Worm (Caenorhabditis elegans) whole organism, L1 larva: ENCODE data around the gene btb-5.

Experiments
- C16A3.4 ChIP-seq: fragments of 150-350 bp; optimal IDR thresholded peaks from 2 replicates; lab custom pipeline; 2014; ENCODE audit warnings: missing biosample characterization, missing genetic modification characterization
- Y116A8C.19 ChIP-seq: sonication (generic microtip); optimal IDR thresholded peaks from 2 replicates; lab custom pipeline; 2016; ENCODE audit warnings: missing compliant biosample characterization, missing genetic modification characterization, borderline replicate concordance
- aha-1 ChIP-seq: fragments of 150-350 bp; optimal IDR thresholded peaks from 2 replicates; lab custom pipeline; 2014; ENCODE audit warnings: missing biosample characterization, missing genetic modification characterization
- aly-2 ChIP-seq: fragments of 150-350 bp; optimal IDR thresholded peaks from 2 replicates; lab custom pipeline; 2014; ENCODE audit warnings: missing biosample characterization, missing genetic modification characterization
- blmp-1 ChIP-seq: fragments of 150-350 bp; optimal IDR thresholded peaks from 2 replicates; lab custom pipeline; 2014; ENCODE audit warnings: missing biosample characterization, missing genetic modification characterization
- ceh-8 ChIP-seq: fragments of 200-800 bp; sonication (Bioruptor generic); optimal IDR thresholded peaks from 2 replicates; lab custom pipeline; 2018; ENCODE audit warnings: mild to moderate bottlenecking, missing genetic modification characterization, moderate library complexity, missing compliant biosample characterization
- ces-1 ChIP-seq: fragments of 150-350 bp; optimal IDR thresholded peaks from 2 replicates; lab custom pipeline; 2014; ENCODE audit warnings: missing biosample characterization, missing genetic modification reagents, missing genetic modification characterization
- efl-1 ChIP-seq, 4 experiments: fragments of 150-350 bp; optimal IDR thresholded peaks in 3 of 4; peaks in 1 of 4; 1 replicate in 1 of 4; 2 replicates in 3 of 4; lab custom pipeline; 2014; ENCODE audit warnings: missing biosample characterization in 2 of 4, missing genetic modification characterization in 2 of 4, missing genetic modification reagents in 2 of 4
- efl-3 ChIP-seq: fragments of 200-800 bp; sonication (Bioruptor generic); optimal IDR thresholded peaks from 2 replicates; lab custom pipeline; 2018; ENCODE audit warnings: mild to moderate bottlenecking, missing genetic modification characterization, missing compliant biosample characterization
- egl-13 ChIP-seq: sonication (generic microtip); optimal IDR thresholded peaks from 2 replicates; lab custom pipeline; 2016; ENCODE audit warnings: missing genotype, missing genetic modification reagents, missing genetic modification characterization, missing compliant biosample characterization
- elt-3 ChIP-seq, 6 experiments: fragments of 150-350 bp in 1 of 6; sonication (generic microtip); optimal IDR thresholded peaks; 2 replicates each; lab custom pipeline; 2017 to 2018; ENCODE audit warnings: missing biosample characterization in 6 of 6, missing genetic modification characterization in 6 of 6, inconsistent platforms in 1 of 6
- ets-5 ChIP-seq: fragments of 200-800 bp; sonication (Bioruptor generic); IDR thresholded peaks from 2 replicates; pipeline ENCODE4 v1.3.6; 2022; ENCODE audit warnings: missing genetic modification characterization, missing compliant biosample characterization
- fkh-4 ChIP-seq: sonication (generic microtip); optimal IDR thresholded peaks from 2 replicates; lab custom pipeline; 2016; ENCODE audit warnings: missing compliant biosample characterization, missing genetic modification characterization, borderline replicate concordance
- fkh-8 ChIP-seq: sonication (generic microtip); optimal IDR thresholded peaks from 2 replicates; lab custom pipeline; 2016; ENCODE audit warnings: mild to moderate bottlenecking, missing genetic modification characterization, missing compliant biosample characterization
- hlh-17 ChIP-seq: fragments of 200-800 bp; sonication (Bioruptor generic); optimal IDR thresholded peaks from 2 replicates; lab custom pipeline; 2018; ENCODE audit warnings: missing genetic modification characterization, mild to moderate bottlenecking, missing compliant biosample characterization, moderate library complexity, borderline replicate concordance
- hlh-4 ChIP-seq: sonication (generic microtip); optimal IDR thresholded peaks from 2 replicates; lab custom pipeline; 2016; ENCODE audit warnings: mild to moderate bottlenecking, missing genetic modification characterization, missing compliant biosample characterization
- jun-1 ChIP-seq: fragments of 150-350 bp; optimal IDR thresholded peaks from 2 replicates; lab custom pipeline; 2014; ENCODE audit warnings: missing biosample characterization, missing genetic modification reagents, missing genetic modification characterization
- lin-13 ChIP-seq: fragments of 150-350 bp; optimal IDR thresholded peaks from 2 replicates; lab custom pipeline; 2014; ENCODE audit warnings: missing biosample characterization, missing genetic modification reagents, missing genetic modification characterization
- lin-14 ChIP-seq: fragments of 200-800 bp; sonication (Bioruptor generic); optimal IDR thresholded peaks from 2 replicates; lab custom pipeline; 2018; ENCODE audit warnings: mild to moderate bottlenecking, missing genetic modification characterization, moderate library complexity, missing compliant biosample characterization
- lin-15B ChIP-seq: fragments of 150-350 bp; sonication (generic microtip); optimal IDR thresholded peaks from 3 replicates; lab custom pipeline; 2014; ENCODE audit warnings: missing biosample characterization, missing genetic modification characterization
- lsy-2 ChIP-seq, 2 experiments: fragments of 150-350 bp; optimal IDR thresholded peaks; 2 replicates each; lab custom pipeline; 2014; ENCODE audit warnings: missing biosample characterization in 2 of 2, missing genetic modification characterization in 2 of 2
- mab-9 ChIP-seq: fragments of 200-800 bp; sonication (Bioruptor generic); IDR thresholded peaks from 2 replicates; pipeline ENCODE4 v1.3.6; 2022; ENCODE audit warnings: missing genetic modification reagents, missing genetic modification characterization, missing compliant biosample characterization
- mdl-1 ChIP-seq, 2 experiments: fragments of 150-350 bp; optimal IDR thresholded peaks; 2 replicates each; lab custom pipeline; 2014 to 2017; ENCODE audit warnings: missing biosample characterization in 2 of 2, missing genetic modification characterization in 2 of 2, inconsistent platforms in 1 of 2
- mep-1 ChIP-seq: fragments of 150-350 bp; optimal IDR thresholded peaks from 2 replicates; lab custom pipeline; 2014; ENCODE audit warnings: missing biosample characterization, missing genetic modification characterization
- nhr-12 ChIP-seq: sonication (generic microtip); optimal IDR thresholded peaks from 2 replicates; lab custom pipeline; 2017; ENCODE audit warnings: missing biosample characterization, missing genetic modification characterization
- nhr-19 ChIP-seq: fragments of 200-800 bp; sonication (Bioruptor generic); conservative IDR thresholded peaks from 2 replicates; pipeline ENCODE4 v1.3.6; 2022; ENCODE audit warnings: missing genetic modification characterization, missing compliant biosample characterization
- nhr-20 ChIP-seq: sonication (generic microtip); optimal IDR thresholded peaks from 2 replicates; lab custom pipeline; 2016; ENCODE audit warnings: mild to moderate bottlenecking, missing genetic modification characterization, missing compliant biosample characterization
- nhr-47 ChIP-seq: sonication (generic microtip); optimal IDR thresholded peaks from 2 replicates; lab custom pipeline; 2016; ENCODE audit warnings: mild to moderate bottlenecking, missing genetic modification characterization, moderate library complexity, missing compliant biosample characterization
- nhr-85 ChIP-seq: sonication (generic microtip); peaks from one replicate; lab custom pipeline; 2016; ENCODE audit warnings: missing genetic modification characterization, inconsistent platforms, missing compliant biosample characterization
- pax-3 ChIP-seq: fragments of 200-800 bp; sonication (Bioruptor generic); optimal IDR thresholded peaks from 2 replicates; lab custom pipeline; 2018; ENCODE audit warnings: mild to moderate bottlenecking, missing genetic modification characterization, moderate library complexity, missing compliant biosample characterization
- pqm-1 ChIP-seq: sonication (generic microtip); optimal IDR thresholded peaks from 3 replicates; lab custom pipeline; 2017; ENCODE audit warnings: missing biosample characterization, missing genetic modification characterization
- snpc-4 ChIP-seq: fragments of 150-350 bp; optimal IDR thresholded peaks from 2 replicates; lab custom pipeline; 2014; ENCODE audit warnings: missing biosample characterization, missing genetic modification characterization
- swsn-7 ChIP-seq: sonication (generic microtip); optimal IDR thresholded peaks from 2 replicates; lab custom pipeline; 2016; ENCODE audit warnings: missing genetic modification characterization, missing compliant biosample characterization
- tbx-2 ChIP-seq: sonication (generic microtip); optimal IDR thresholded peaks from 2 replicates; lab custom pipeline; 2016; ENCODE audit warnings: missing genetic modification characterization, missing compliant biosample characterization
- tlp-1 ChIP-seq: fragments of 150-350 bp; optimal IDR thresholded peaks from 2 replicates; lab custom pipeline; 2014; ENCODE audit warnings: missing biosample characterization, missing genetic modification characterization
- unc-130 ChIP-seq: fragments of 150-350 bp; optimal IDR thresholded peaks from 2 replicates; lab custom pipeline; 2017; ENCODE audit warnings: missing biosample characterization, missing genetic modification characterization, inconsistent platforms
- unc-30 ChIP-seq: sonication (generic microtip); optimal IDR thresholded peaks from 2 replicates; lab custom pipeline; 2017; ENCODE audit warnings: missing biosample characterization, missing genetic modification characterization
- unc-62 ChIP-seq: fragments of 150-350 bp; optimal IDR thresholded peaks from 2 replicates; lab custom pipeline; 2014; ENCODE audit warnings: missing biosample characterization, missing genetic modification reagents, missing genetic modification characterization
- unc-86 ChIP-seq: sonication (generic microtip); optimal IDR thresholded peaks from 2 replicates; lab custom pipeline; 2016; ENCODE audit warnings: missing genetic modification characterization, missing compliant biosample characterization
- zip-4 ChIP-seq: fragments of 200-800 bp; sonication (Bioruptor generic); optimal IDR thresholded peaks from 2 replicates; lab custom pipeline; 2018; ENCODE audit warnings: mild to moderate bottlenecking, missing genetic modification characterization, moderate library complexity, missing compliant biosample characterization

The btb-5 gene

ce11 chrIII:86316-86715 lies 25.4 kb upstream of the btb-5 start, which contains the start of gene attf-3 (continued):
- TF ChIP-seq hlh-4 (tag; lab: Kevin White, UChicago) (no peak), elt-3 (tag; optimal IDR thresholded peaks at IDR 0.05; lab: Kevin White, UChicago) (peak in 1 of 6 experiments; percentile 50), unc-130 (tag; lab: Kevin White, UChicago) (peak; percentile 52), unc-62 (no peak), fkh-8 (tag; lab: Kevin White, UChicago) (peak; percentile 74), aha-1 (tag; lab: Kevin White, UChicago) (no peak), mab-9 (GFP tag; lab: Robert Waterston, UW) (no peak), nhr-20 (tag; lab: Kevin White, UChicago) (no peak), fkh-4 (tag; lab: Kevin White, UChicago) (no peak), hlh-17 (GFP tag; lab: Kevin White, UChicago) (no peak), lin-14 (GFP tag; lab: Kevin White, UChicago) (peak; percentile 69), aly-2 (no peak), blmp-1 (tag; lab: Kevin White, UChicago) (peak; percentile 67), nhr-12 (tag; lab: Kevin White, UChicago) (no peak), mep-1 (tag; lab: Kevin White, UChicago) (peak; percentile 75), lin-13 (peak; percentile 39), ets-5 (no peak), tlp-1 (tag; lab: Kevin White, UChicago) (no peak), tbx-2 (tag; lab: Kevin White, UChicago) (peak; percentile 50), efl-3 (GFP tag; lab: Kevin White, UChicago) (no peak), unc-30 (tag; lab: Kevin White, UChicago) (no peak), efl-1 (optimal IDR thresholded peaks at IDR 0.05; lab: Kevin White, UChicago) (peak; percentile 75 to 81), efl-1 (GFP tag; optimal IDR thresholded peaks at IDR 0.05 in 1 of 2; lab: Kevin White, UChicago) (peak; percentile 64 to 95), lsy-2 (tag; optimal IDR thresholded peaks at IDR 0.05; lab: Kevin White, UChicago) (peak; percentile 73 to 91), unc-86 (tag; lab: Kevin White, UChicago) (peak; percentile 35)
- TF ChIP-seq, all 84 proteins: peak for 33

- TF ChIP-seq aha-1 (tag; lab: Kevin White, UChicago) (no peak), nhr-85 (tag; lab: Kevin White, UChicago) (peak; percentile 56), efl-1 (optimal IDR thresholded peaks at IDR 0.05; lab: Kevin White, UChicago) (no peak), efl-1 (GFP tag; optimal IDR thresholded peaks at IDR 0.05 in 1 of 2; lab: Kevin White, UChicago) (peak in 1 of 2 experiments; percentile 25)
Measured at ce11 chrIII:84372-84771, 23.4 kb upstream of the btb-5 start.

ce11 chrIII:72078-72477 lies 11.1 kb upstream of the btb-5 start:
- TF ChIP-seq egl-13 (tag; lab: Kevin White, UChicago) (no peak), snpc-4 (tag; lab: Kevin White, UChicago) (no peak), pax-3 (tag; lab: Kevin White, UChicago) (no peak)

ce11 chrIII:69652-70051 lies 8.7 kb upstream of the btb-5 start, which contains the start of gene spt-4:
spt-4 (minus strand) TSS chrIII:69752.
- TF ChIP-seq ceh-8 (GFP tag; lab: Kevin White, UChicago) (no peak), lin-15B (tag; lab: Kevin White, UChicago) (no peak), pqm-1 (tag; lab: Kevin White, UChicago) (no peak), C16A3.4 (tag; lab: Kevin White, UChicago) (no peak), jun-1 (tag; lab: Kevin White, UChicago) (no peak), zip-4 (GFP tag; lab: Kevin White, UChicago) (no peak), nhr-20 (tag; lab: Kevin White, UChicago) (no peak), ces-1 (no peak), unc-130 (tag; lab: Kevin White, UChicago) (no peak), lin-14 (GFP tag; lab: Kevin White, UChicago) (no peak), mdl-1 (tag; optimal IDR thresholded peaks at IDR 0.05; lab: Kevin White, UChicago) (no peak), lsy-2 (tag; optimal IDR thresholded peaks at IDR 0.05; lab: Kevin White, UChicago) (no peak), nhr-47 (tag; lab: Kevin White, UChicago) (no peak), nhr-19 (GFP tag; lab: Robert Waterston, UW) (no peak), tbx-2 (tag; lab: Kevin White, UChicago) (no peak), Y116A8C.19 (tag; lab: Kevin White, UChicago) (no peak), swsn-7 (no peak)
